Worm (Caenorhabditis elegans) whole organism, L4 larva: ENCODE measurements around the gene rsp-3.

Source experiments
- D1046.2 ChIP-seq: fragments of 200-800 bp; sonication (Bioruptor generic); IDR thresholded peaks from 2 replicates; pipeline ENCODE4 v1.3.6; 2022; ENCODE audit warnings: missing genetic modification characterization, missing compliant biosample characterization
- T20F7.1 ChIP-seq: fragments of 200-800 bp; sonication (Bioruptor generic); optimal IDR thresholded peaks from 2 replicates; lab custom pipeline; 2018; ENCODE audit warnings: mild to moderate bottlenecking, missing genetic modification characterization, missing compliant biosample characterization
- Y105C5A.15 ChIP-seq: fragments of 200-800 bp; sonication (Bioruptor generic); IDR thresholded peaks from 2 replicates; pipeline ENCODE4 v1.3.6; 2022; ENCODE audit warnings: missing genetic modification characterization, missing compliant biosample characterization
- aha-1 ChIP-seq: fragments of 150-350 bp; peaks from one replicate; lab custom pipeline; 2014; ENCODE audit warnings: missing biosample characterization, missing genetic modification characterization
- ama-1 ChIP-seq: fragments of 150-350 bp; optimal IDR thresholded peaks from 2 replicates; lab custom pipeline; 2014; ENCODE audit warnings: inconsistent platforms, mixed read lengths
- arid-1 ChIP-seq: fragments of 200-800 bp; sonication (Bioruptor generic); conservative IDR thresholded peaks from 2 replicates; pipeline ENCODE4 v1.3.6; 2022; ENCODE audit warnings: missing genetic modification reagents, missing genetic modification characterization, missing compliant biosample characterization
- cey-2 ChIP-seq: sonication (generic microtip); optimal IDR thresholded peaks from 3 replicates; lab custom pipeline; 2017; ENCODE audit warnings: missing genetic modification characterization, mild to moderate bottlenecking, missing compliant biosample characterization, antibody characterized with exemption, borderline replicate concordance; ENCODE audit not compliant: insufficient read depth
- daf-16 ChIP-seq, 3 experiments: sonication (generic microtip); optimal IDR thresholded peaks; 2 replicates each; lab custom pipeline; 2016 to 2017; ENCODE audit warnings: missing genetic modification characterization in 3 of 3, missing genetic modification reagents in 3 of 3, mild to moderate bottlenecking in 2 of 3, missing compliant biosample characterization in 2 of 3, missing biosample characterization in 1 of 3, moderate library complexity in 1 of 3
- dmd-9 ChIP-seq: fragments of 200-800 bp; sonication (Bioruptor generic); IDR thresholded peaks from 2 replicates; pipeline ENCODE4 v1.3.6; 2022; ENCODE audit warnings: missing genetic modification reagents, missing genetic modification characterization, missing compliant biosample characterization
- dpl-1 ChIP-seq: fragments of 150-350 bp; optimal IDR thresholded peaks from 2 replicates; lab custom pipeline; 2014; ENCODE audit warnings: missing biosample characterization, missing genetic modification reagents, missing genetic modification characterization
- fkh-10 ChIP-seq: fragments of 150-350 bp; optimal IDR thresholded peaks from 2 replicates; lab custom pipeline; 2014; ENCODE audit warnings: missing biosample characterization, missing genetic modification reagents, missing genetic modification characterization
- lin-1 ChIP-seq: fragments of 200-800 bp; sonication (Bioruptor generic); IDR thresholded peaks from 2 replicates; pipeline ENCODE4 v1.3.6; 2022; ENCODE audit warnings: missing genetic modification reagents, missing genetic modification characterization, missing compliant biosample characterization
- lin-15B ChIP-seq: fragments of 150-350 bp; sonication (generic microtip); optimal IDR thresholded peaks from 3 replicates; lab custom pipeline; 2014; ENCODE audit warnings: missing biosample characterization, missing genetic modification characterization
- lin-29 ChIP-seq: fragments of 200-800 bp; sonication (Bioruptor generic); IDR thresholded peaks from 2 replicates; pipeline ENCODE4 v1.3.6; 2022; ENCODE audit warnings: missing genetic modification reagents, missing genetic modification characterization, missing compliant biosample characterization
- madf-5 ChIP-seq, 2 experiments: fragments of 200-800 bp; sonication (Bioruptor generic); IDR thresholded peaks; 2 replicates each; pipeline ENCODE4 v1.3.6; 2022; ENCODE audit warnings: missing compliant biosample characterization in 2 of 2, missing genetic modification characterization in 2 of 2
- madf-9 ChIP-seq: fragments of 200-800 bp; sonication (Bioruptor generic); conservative IDR thresholded peaks from 2 replicates; pipeline ENCODE4 v1.3.6; 2022; ENCODE audit warnings: missing genetic modification reagents, missing genetic modification characterization, missing compliant biosample characterization
- mxl-2 ChIP-seq: fragments of 200-800 bp; sonication (Bioruptor generic); conservative IDR thresholded peaks from 2 replicates; pipeline ENCODE4 v1.3.6; 2022; ENCODE audit warnings: missing genetic modification reagents, missing genetic modification characterization, missing compliant biosample characterization
- nhr-10 ChIP-seq: fragments of 150-350 bp; optimal IDR thresholded peaks from 2 replicates; lab custom pipeline; 2014; ENCODE audit warnings: missing biosample characterization, missing genetic modification characterization
- nhr-102 ChIP-seq: sonication (generic microtip); optimal IDR thresholded peaks from 2 replicates; lab custom pipeline; 2016; ENCODE audit warnings: mild to moderate bottlenecking, missing genetic modification characterization, moderate library complexity, missing compliant biosample characterization
- nhr-111 ChIP-seq: fragments of 200-800 bp; sonication (Bioruptor generic); optimal IDR thresholded peaks from 2 replicates; lab custom pipeline; 2018; ENCODE audit warnings: mild to moderate bottlenecking, missing genetic modification characterization, missing compliant biosample characterization
- nhr-48 ChIP-seq: sonication (generic microtip); optimal IDR thresholded peaks from 2 replicates; lab custom pipeline; 2016; ENCODE audit warnings: mild to moderate bottlenecking, missing genetic modification characterization, missing compliant biosample characterization
- nhr-76 ChIP-seq: fragments of 150-350 bp; optimal IDR thresholded peaks from 2 replicates; lab custom pipeline; 2014; ENCODE audit warnings: missing biosample characterization, missing genetic modification characterization
- nhr-77 ChIP-seq: fragments of 150-350 bp; optimal IDR thresholded peaks from 2 replicates; lab custom pipeline; 2014; ENCODE audit warnings: missing biosample characterization, missing genetic modification characterization
- pha-4 ChIP-seq, 2 experiments: fragments of 150-350 bp in 1 of 2; fragments of 200-800 bp in 1 of 2; sonication (Bioruptor generic) in 1 of 2; IDR thresholded peaks in 1 of 2; optimal IDR thresholded peaks in 1 of 2; 2 replicates each; pipeline versions ENCODE4 v1.3.6 to Lab custom; 2014 to 2022; ENCODE audit warnings: missing genetic modification characterization in 2 of 2, missing genetic modification reagents in 2 of 2, missing biosample characterization in 1 of 2, missing compliant biosample characterization in 1 of 2
- php-3 ChIP-seq: fragments of 200-800 bp; sonication (Bioruptor generic); IDR thresholded peaks from 2 replicates; pipeline ENCODE4 v1.3.6; 2022; ENCODE audit warnings: missing genetic modification reagents, missing genetic modification characterization, missing compliant biosample characterization
- pqm-1 ChIP-seq: sonication (generic microtip); optimal IDR thresholded peaks from 2 replicates; lab custom pipeline; 2017; ENCODE audit warnings: missing biosample characterization, missing genetic modification characterization
- rbr-2 ChIP-seq: sonication (generic microtip); optimal IDR thresholded peaks from 2 replicates; lab custom pipeline; 2016; ENCODE audit warnings: missing genotype, missing genetic modification characterization, missing compliant biosample characterization
- saeg-2 ChIP-seq: fragments of 200-800 bp; sonication (Bioruptor generic); IDR thresholded peaks from 2 replicates; pipeline ENCODE4 v1.3.6; 2022; ENCODE audit warnings: missing genetic modification reagents, missing genetic modification characterization, missing compliant biosample characterization
- sdz-12 ChIP-seq: fragments of 200-800 bp; sonication (Bioruptor generic); optimal IDR thresholded peaks from 2 replicates; lab custom pipeline; 2018; ENCODE audit warnings: mild to moderate bottlenecking, missing genetic modification characterization, missing compliant biosample characterization
- skn-1 ChIP-seq: fragments of 150-350 bp; optimal IDR thresholded peaks from 2 replicates; lab custom pipeline; 2014; ENCODE audit warnings: missing biosample characterization, missing genetic modification characterization
- tag-97 ChIP-seq: fragments of 200-800 bp; sonication (Bioruptor generic); IDR thresholded peaks from 2 replicates; pipeline ENCODE4 v1.3.6; 2022; ENCODE audit warnings: missing genetic modification characterization, missing compliant biosample characterization
- tra-1 ChIP-seq: fragments of 200-800 bp; sonication (Bioruptor generic); IDR thresholded peaks from 2 replicates; pipeline ENCODE4 v1.3.6; 2022; ENCODE audit warnings: missing genetic modification reagents, missing genetic modification characterization, missing compliant biosample characterization
- unc-130 ChIP-seq: sonication (generic microtip); optimal IDR thresholded peaks from 2 replicates; lab custom pipeline; 2016; ENCODE audit warnings: missing genetic modification reagents, missing genetic modification characterization, missing compliant biosample characterization
- vab-7 ChIP-seq: fragments of 200-800 bp; sonication (Bioruptor generic); IDR thresholded peaks from 2 replicates; pipeline ENCODE4 v1.3.6; 2022; ENCODE audit warnings: missing genetic modification reagents, missing genetic modification characterization, missing compliant biosample characterization
- ztf-11 ChIP-seq: fragments of 150-350 bp; optimal IDR thresholded peaks from 2 replicates; lab custom pipeline; 2014; ENCODE audit warnings: missing biosample characterization, missing genetic modification characterization

rsp-3 gene

DNA sequence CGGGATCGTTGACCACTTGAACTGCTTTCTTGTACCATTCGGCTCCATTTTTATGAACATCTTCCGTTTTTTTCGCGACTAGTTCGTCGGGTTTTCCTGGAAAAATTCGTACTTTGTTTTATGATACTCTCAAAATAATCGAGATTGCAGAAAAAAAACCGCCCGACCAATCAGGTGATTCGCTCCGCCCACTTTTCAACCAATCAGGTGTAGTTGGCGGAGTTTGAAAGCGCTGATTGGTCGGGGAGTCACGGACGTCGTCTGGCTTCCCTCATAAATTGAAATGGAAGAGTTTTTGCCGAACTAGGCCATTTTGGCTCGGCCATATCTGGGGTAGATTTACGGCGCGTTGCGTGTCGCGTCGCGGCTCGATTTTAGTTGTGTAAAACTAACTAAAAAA lies 35.1 kb downstream of the rsp-3 start:
- TF ChIP-seq saeg-2 (GFP tag; lab: Robert Waterston, UW): no peak
- no peak for TF ChIP-seq skn-1
- peak; percentile 60 for TF ChIP-seq aha-1 (tag; lab: Kevin White, UChicago)
- TF ChIP-seq madf-5 (GFP tag; IDR thresholded peaks at IDR 0.05; lab: Robert Waterston, UW): 0 out of 4 replicates have a peak, but pooled peaks of 1 of the 2 experiments have one; percentile 22
- TF ChIP-seq dmd-9 (GFP tag; lab: Robert Waterston, UW): 0 out of 2 replicates have a peak, but pooled peaks have one; percentile 43

- TF ChIP-seq nhr-76 (no peak), php-3 (no peak), unc-130 (GFP tag; lab: Kevin White, UChicago) (no peak), tra-1 (GFP tag; lab: Robert Waterston, UW) (no peak), ztf-11 (tag; lab: Kevin White, UChicago) (no peak), ama-1 (lab: Kevin White, UChicago) (no peak), daf-16 (GFP tag; optimal IDR thresholded peaks at IDR 0.05; lab: Kevin White, UChicago) (no peak), daf-16 (tag; optimal IDR thresholded peaks at IDR 0.05; lab: Kevin White, UChicago) (no peak), lin-1 (no peak), nhr-77 (tag; lab: Kevin White, UChicago) (no peak), Y105C5A.15 (GFP tag; lab: Robert Waterston, UW) (no peak), D1046.2 (GFP tag; lab: Robert Waterston, UW) (no peak)
Measured at ce11 chrIII:12651946-12652345, 35.8 kb downstream of the rsp-3 start.

DNA sequence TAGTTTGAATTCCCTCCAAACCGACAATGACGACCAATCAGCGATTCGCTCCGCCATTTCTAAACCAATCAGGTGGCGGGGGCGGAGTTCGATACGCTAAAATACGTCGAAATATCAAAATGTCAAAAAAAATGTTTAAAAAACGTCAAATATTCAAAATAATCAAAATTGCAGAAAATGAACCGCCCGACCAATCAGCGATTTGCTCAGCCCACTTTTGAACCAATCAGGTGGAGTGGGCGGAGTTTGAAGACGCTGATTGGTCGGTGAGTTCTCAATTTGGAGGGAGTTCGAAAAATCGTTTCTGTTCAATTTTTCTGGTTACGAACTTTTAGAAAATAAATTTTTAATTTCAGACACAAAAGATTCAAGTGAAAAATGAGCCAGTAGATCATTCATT lies 43.1 kb downstream of the rsp-3 start:
- peak; percentile 32 for TF ChIP-seq aha-1 (tag; lab: Kevin White, UChicago)
- TF ChIP-seq madf-9 (GFP tag; lab: Robert Waterston, UW): no peak

- no peak for TF ChIP-seq lin-15B (tag; lab: Kevin White, UChicago)
- no peak for TF ChIP-seq nhr-111
- TF ChIP-seq aha-1 (tag; lab: Kevin White, UChicago): peak; percentile 71
Measured at ce11 chrIII:12642511-12643168, 45.1 kb downstream of the rsp-3 start.

ce11 chrIII:12640386-12641024 lies 47.2 kb downstream of the rsp-3 start:
- TF ChIP-seq nhr-10 (tag; lab: Kevin White, UChicago) (no peak), madf-5 (GFP tag; IDR thresholded peaks at IDR 0.05; lab: Robert Waterston, UW) (no peak), arid-1 (GFP tag; lab: Robert Waterston, UW) (no peak), D1046.2 (GFP tag; lab: Robert Waterston, UW) (no peak), fkh-10 (GFP tag; lab: Kevin White, UChicago) (no peak), cey-2 (tag; lab: Kevin White, UChicago) (no peak), pqm-1 (no peak), rbr-2 (tag; lab: Kevin White, UChicago) (no peak), madf-9 (GFP tag; lab: Robert Waterston, UW) (no peak), nhr-102 (tag; lab: Kevin White, UChicago) (no peak), T20F7.1 (GFP tag; lab: Kevin White, UChicago) (no peak), tag-97 (GFP tag; lab: Robert Waterston, UW) (no peak), dpl-1 (GFP tag; lab: Kevin White, UChicago) (no peak), sdz-12 (GFP tag; lab: Kevin White, UChicago) (no peak), nhr-48 (no peak), pha-4 (GFP tag; IDR thresholded peaks at IDR 0.05; lab: Robert Waterston, UW) (no peak), pha-4 (tag; optimal IDR thresholded peaks at IDR 0.05; lab: Kevin White, UChicago) (no peak), mxl-2 (no peak), Y105C5A.15 (GFP tag; lab: Robert Waterston, UW) (no peak), lin-29 (GFP tag; lab: Robert Waterston, UW) (no peak), vab-7 (GFP tag; lab: Robert Waterston, UW) (no peak)
